Worm (Caenorhabditis elegans) whole organism, L2 larva: ENCODE results near the gene Y105C5B.1.

ENCODE experiments used
- ceh-16 ChIP-seq: fragments of 150-350 bp; optimal IDR thresholded peaks from 2 replicates; lab custom pipeline; 2014; ENCODE audit warnings: missing biosample characterization, missing genetic modification characterization

Gene Y105C5B.1

ce11 chrIV:15915061-15915460, 44.6 kb downstream of the Y105C5B.1 start:
- TF ChIP-seq ceh-16, result no peak
